Worm (Caenorhabditis elegans) whole organism, L1 larva: ENCODE results near the gene dyn-1.

Source experiments
- C34B4.2 ChIP-seq: sonication (generic microtip); optimal IDR thresholded peaks from 2 replicates; lab custom pipeline; 2017; ENCODE audit warnings: mild to moderate bottlenecking, missing genetic modification characterization, missing compliant biosample characterization
- F16B12.6 ChIP-seq: fragments of 150-350 bp; optimal IDR thresholded peaks from 2 replicates; lab custom pipeline; 2014; ENCODE audit warnings: missing biosample characterization, missing genetic modification characterization
- Y116A8C.19 ChIP-seq: sonication (generic microtip); optimal IDR thresholded peaks from 2 replicates; lab custom pipeline; 2016; ENCODE audit warnings: missing compliant biosample characterization, missing genetic modification characterization, borderline replicate concordance
- aha-1 ChIP-seq: fragments of 150-350 bp; optimal IDR thresholded peaks from 2 replicates; lab custom pipeline; 2014; ENCODE audit warnings: missing biosample characterization, missing genetic modification characterization
- alr-1 ChIP-seq: fragments of 200-800 bp; sonication (Bioruptor generic); optimal IDR thresholded peaks from 2 replicates; lab custom pipeline; 2018; ENCODE audit warnings: borderline replicate concordance, mild to moderate bottlenecking, missing genetic modification characterization, missing compliant biosample characterization
- ama-1 ChIP-seq: fragments of 150-350 bp; optimal IDR thresholded peaks from 2 replicates; lab custom pipeline; 2014
- blmp-1 ChIP-seq: fragments of 150-350 bp; optimal IDR thresholded peaks from 2 replicates; lab custom pipeline; 2014; ENCODE audit warnings: missing biosample characterization, missing genetic modification characterization
- ceh-63 ChIP-seq: fragments of 200-800 bp; sonication (Bioruptor generic); optimal IDR thresholded peaks from 2 replicates; lab custom pipeline; 2018; ENCODE audit warnings: mild to moderate bottlenecking, missing genetic modification characterization, missing compliant biosample characterization
- ceh-88 ChIP-seq: fragments of 200-800 bp; sonication (Bioruptor generic); IDR thresholded peaks from 2 replicates; pipeline ENCODE4 v1.3.6; 2022; ENCODE audit warnings: missing genetic modification characterization, missing compliant biosample characterization
- ces-1 ChIP-seq: fragments of 150-350 bp; optimal IDR thresholded peaks from 2 replicates; lab custom pipeline; 2014; ENCODE audit warnings: missing biosample characterization, missing genetic modification reagents, missing genetic modification characterization
- dsc-1 ChIP-seq: sonication (generic microtip); optimal IDR thresholded peaks from 2 replicates; lab custom pipeline; 2016; ENCODE audit warnings: mild to moderate bottlenecking, missing genetic modification characterization, missing compliant biosample characterization
- egl-13 ChIP-seq: sonication (generic microtip); optimal IDR thresholded peaks from 2 replicates; lab custom pipeline; 2016; ENCODE audit warnings: missing genotype, missing genetic modification reagents, missing genetic modification characterization, missing compliant biosample characterization
- egl-27 ChIP-seq, 2 experiments: fragments of 150-350 bp in 1 of 2; sonication (generic microtip); optimal IDR thresholded peaks; 3 replicates each; lab custom pipeline; 2017 to 2018; ENCODE audit warnings: missing biosample characterization in 2 of 2, missing genetic modification characterization in 2 of 2, missing genetic modification reagents in 2 of 2
- elt-2 ChIP-seq: sonication (generic microtip); optimal IDR thresholded peaks from 2 replicates; lab custom pipeline; 2016; ENCODE audit warnings: missing genetic modification characterization, mild to moderate bottlenecking, inconsistent platforms, missing compliant biosample characterization, missing genetic modification reagents
- fkh-10 ChIP-seq: sonication (generic microtip); optimal IDR thresholded peaks from 2 replicates; lab custom pipeline; 2017; ENCODE audit warnings: missing biosample characterization, missing genetic modification reagents, missing genetic modification characterization
- fkh-8 ChIP-seq: sonication (generic microtip); optimal IDR thresholded peaks from 2 replicates; lab custom pipeline; 2016; ENCODE audit warnings: mild to moderate bottlenecking, missing genetic modification characterization, missing compliant biosample characterization
- grh-1 ChIP-seq: fragments of 200-800 bp; sonication (Bioruptor generic); IDR thresholded peaks from 2 replicates; pipeline ENCODE4 v1.3.6; 2022; ENCODE audit warnings: missing genetic modification reagents, missing genetic modification characterization, missing compliant biosample characterization
- irx-1 ChIP-seq: sonication (generic microtip); optimal IDR thresholded peaks from 2 replicates; lab custom pipeline; 2016; ENCODE audit warnings: missing genetic modification characterization, missing compliant biosample characterization
- lin-13 ChIP-seq: fragments of 150-350 bp; optimal IDR thresholded peaks from 2 replicates; lab custom pipeline; 2014; ENCODE audit warnings: missing biosample characterization, missing genetic modification reagents, missing genetic modification characterization
- lin-14 ChIP-seq: fragments of 200-800 bp; sonication (Bioruptor generic); optimal IDR thresholded peaks from 2 replicates; lab custom pipeline; 2018; ENCODE audit warnings: mild to moderate bottlenecking, missing genetic modification characterization, moderate library complexity, missing compliant biosample characterization
- lin-15B ChIP-seq: fragments of 150-350 bp; sonication (generic microtip); optimal IDR thresholded peaks from 3 replicates; lab custom pipeline; 2014; ENCODE audit warnings: missing biosample characterization, missing genetic modification characterization
- lin-35 ChIP-seq, 2 experiments: fragments of 150-350 bp; optimal IDR thresholded peaks; 2 replicates each; lab custom pipeline; 2014; ENCODE audit warnings: missing biosample characterization in 2 of 2, missing genetic modification characterization in 2 of 2, missing genetic modification reagents in 2 of 2
- lin-39 ChIP-seq: fragments of 150-350 bp; optimal IDR thresholded peaks from 2 replicates; lab custom pipeline; 2014; ENCODE audit warnings: missing biosample characterization, missing genetic modification reagents, missing genetic modification characterization
- lir-3 ChIP-seq: sonication (generic microtip); optimal IDR thresholded peaks from 2 replicates; lab custom pipeline; 2016; ENCODE audit warnings: mild to moderate bottlenecking, missing genetic modification characterization, moderate library complexity, missing compliant biosample characterization; ENCODE audit not compliant: poor library complexity
- lsy-2 ChIP-seq, 2 experiments: fragments of 150-350 bp; optimal IDR thresholded peaks; 2 replicates each; lab custom pipeline; 2014; ENCODE audit warnings: missing biosample characterization in 2 of 2, missing genetic modification characterization in 2 of 2
- mab-9 ChIP-seq: fragments of 200-800 bp; sonication (Bioruptor generic); IDR thresholded peaks from 2 replicates; pipeline ENCODE4 v1.3.6; 2022; ENCODE audit warnings: missing genetic modification reagents, missing genetic modification characterization, missing compliant biosample characterization
- mdl-1 ChIP-seq, 2 experiments: fragments of 150-350 bp; optimal IDR thresholded peaks; 2 replicates each; lab custom pipeline; 2014 to 2017; ENCODE audit warnings: missing biosample characterization in 2 of 2, missing genetic modification characterization in 2 of 2, inconsistent platforms in 1 of 2
- mep-1 ChIP-seq: fragments of 150-350 bp; optimal IDR thresholded peaks from 2 replicates; lab custom pipeline; 2014; ENCODE audit warnings: missing biosample characterization, missing genetic modification characterization
- nhr-12 ChIP-seq: sonication (generic microtip); optimal IDR thresholded peaks from 2 replicates; lab custom pipeline; 2017; ENCODE audit warnings: missing biosample characterization, missing genetic modification characterization
- nhr-19 ChIP-seq: fragments of 200-800 bp; sonication (Bioruptor generic); conservative IDR thresholded peaks from 2 replicates; pipeline ENCODE4 v1.3.6; 2022; ENCODE audit warnings: missing genetic modification characterization, missing compliant biosample characterization
- nhr-20 ChIP-seq: sonication (generic microtip); optimal IDR thresholded peaks from 2 replicates; lab custom pipeline; 2016; ENCODE audit warnings: mild to moderate bottlenecking, missing genetic modification characterization, missing compliant biosample characterization
- nhr-28 ChIP-seq: fragments of 150-350 bp; optimal IDR thresholded peaks from 2 replicates; lab custom pipeline; 2014; ENCODE audit warnings: missing biosample characterization, missing genetic modification characterization
- nhr-76 ChIP-seq: sonication (generic microtip); optimal IDR thresholded peaks from 2 replicates; lab custom pipeline; 2017; ENCODE audit warnings: missing biosample characterization, missing genetic modification characterization
- nhr-77 ChIP-seq: fragments of 150-350 bp; optimal IDR thresholded peaks from 2 replicates; lab custom pipeline; 2014; ENCODE audit warnings: missing biosample characterization, missing genetic modification characterization
- pag-3 ChIP-seq: sonication (generic microtip); optimal IDR thresholded peaks from 2 replicates; lab custom pipeline; 2017; ENCODE audit warnings: missing genetic modification characterization, mild to moderate bottlenecking, missing compliant biosample characterization, antibody characterized with exemption, borderline replicate concordance; ENCODE audit not compliant: insufficient read depth
- pqm-1 ChIP-seq: sonication (generic microtip); optimal IDR thresholded peaks from 3 replicates; lab custom pipeline; 2017; ENCODE audit warnings: missing biosample characterization, missing genetic modification characterization
- skn-1 ChIP-seq: fragments of 150-350 bp; optimal IDR thresholded peaks from 2 replicates; lab custom pipeline; 2014; ENCODE audit warnings: missing biosample characterization, missing genetic modification characterization
- snu-23 ChIP-seq: sonication (generic microtip); optimal IDR thresholded peaks from 2 replicates; lab custom pipeline; 2016; ENCODE audit warnings: missing genetic modification characterization, missing compliant biosample characterization
- sptf-1 ChIP-seq: fragments of 150-350 bp; optimal IDR thresholded peaks from 2 replicates; lab custom pipeline; 2014; ENCODE audit warnings: missing biosample characterization, missing genetic modification characterization
- sup-37 ChIP-seq: fragments of 200-800 bp; sonication (Bioruptor generic); optimal IDR thresholded peaks from 2 replicates; lab custom pipeline; 2018; ENCODE audit warnings: mild to moderate bottlenecking, missing genetic modification characterization, missing compliant biosample characterization
- swsn-7 ChIP-seq: sonication (generic microtip); optimal IDR thresholded peaks from 2 replicates; lab custom pipeline; 2016; ENCODE audit warnings: missing genetic modification characterization, missing compliant biosample characterization
- unc-130 ChIP-seq: fragments of 150-350 bp; optimal IDR thresholded peaks from 2 replicates; lab custom pipeline; 2017; ENCODE audit warnings: missing biosample characterization, missing genetic modification characterization, inconsistent platforms
- unc-30 ChIP-seq: sonication (generic microtip); optimal IDR thresholded peaks from 2 replicates; lab custom pipeline; 2017; ENCODE audit warnings: missing biosample characterization, missing genetic modification characterization
- unc-62 ChIP-seq: fragments of 150-350 bp; optimal IDR thresholded peaks from 2 replicates; lab custom pipeline; 2014; ENCODE audit warnings: missing biosample characterization, missing genetic modification reagents, missing genetic modification characterization
- unc-98 ChIP-seq: fragments of 200-800 bp; sonication (Bioruptor generic); IDR thresholded peaks from 2 replicates; pipeline ENCODE4 v1.3.6; 2022; ENCODE audit warnings: missing genetic modification characterization, missing compliant biosample characterization
- vab-15 ChIP-seq: sonication (generic microtip); optimal IDR thresholded peaks from 2 replicates; lab custom pipeline; 2017; ENCODE audit warnings: missing genotype, mild to moderate bottlenecking, missing genetic modification characterization, missing compliant biosample characterization
- xbp-1 ChIP-seq: sonication (generic microtip); optimal IDR thresholded peaks from 2 replicates; lab custom pipeline; 2016; ENCODE audit warnings: missing genetic modification characterization, missing compliant biosample characterization
- zag-1 ChIP-seq: fragments of 150-350 bp; optimal IDR thresholded peaks from 2 replicates; lab custom pipeline; 2014; ENCODE audit warnings: missing biosample characterization, missing genetic modification characterization
- zip-4 ChIP-seq: fragments of 200-800 bp; sonication (Bioruptor generic); optimal IDR thresholded peaks from 2 replicates; lab custom pipeline; 2018; ENCODE audit warnings: mild to moderate bottlenecking, missing genetic modification characterization, moderate library complexity, missing compliant biosample characterization
- ztf-11 ChIP-seq, 2 experiments: sonication (generic microtip); optimal IDR thresholded peaks; 2 replicates each; lab custom pipeline; 2016 to 2017; ENCODE audit warnings: missing genetic modification characterization in 2 of 2, missing biosample characterization in 1 of 2, missing compliant biosample characterization in 1 of 2
- ztf-4 ChIP-seq: fragments of 150-350 bp; optimal IDR thresholded peaks from 2 replicates; lab custom pipeline; 2014; ENCODE audit warnings: missing biosample characterization, missing genetic modification characterization

The dyn-1 gene

DNA sequence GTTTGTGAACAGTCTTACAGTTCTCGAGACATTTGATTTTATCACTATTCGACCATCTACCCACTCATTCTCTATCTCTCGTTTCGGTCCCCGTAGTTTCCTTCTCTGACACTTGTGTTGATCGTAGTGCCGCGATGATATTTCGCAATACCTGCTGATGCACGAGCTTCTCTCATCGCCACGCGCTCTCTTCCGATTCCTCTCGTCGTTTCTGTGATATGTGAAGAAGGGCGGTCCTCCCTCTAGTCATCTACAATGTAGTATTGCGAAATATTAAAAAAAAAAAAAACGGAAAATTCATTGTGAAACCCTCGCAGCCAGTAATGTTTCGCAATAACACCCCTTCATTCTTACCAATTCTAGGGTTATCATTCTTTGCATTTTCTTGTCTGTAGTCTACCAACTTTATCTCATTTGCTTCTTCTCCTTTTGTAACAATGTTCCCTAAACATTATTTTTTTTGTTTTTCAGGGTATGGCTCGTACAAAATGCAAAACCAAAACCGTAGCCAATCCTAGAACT lies 38.9 kb downstream of the dyn-1 start, which contains the start of gene nipi-3 (continued):
- TF ChIP-seq dsc-1 (tag; lab: Kevin White, UChicago): peak; percentile 68
- no peak for TF ChIP-seq aha-1
- no peak for TF ChIP-seq sptf-1 (tag; lab: Kevin White, UChicago)
- peak; percentile 4 for TF ChIP-seq unc-30 (tag; lab: Kevin White, UChicago)
- peak; percentile 76 for TF ChIP-seq sup-37 (GFP tag; lab: Kevin White, UChicago)
- peak; percentile 84 for TF ChIP-seq nhr-28
- TF ChIP-seq lin-35 (GFP tag; optimal IDR thresholded peaks at IDR 0.05; lab: Kevin White, UChicago): peak; percentile 71 to 85
- TF ChIP-seq blmp-1 (tag; lab: Kevin White, UChicago): peak; percentile 43
- peak; percentile 87 for TF ChIP-seq elt-2 (tag; lab: Kevin White, UChicago)
- TF ChIP-seq nhr-19 (GFP tag; lab: Robert Waterston, UW): peak; percentile 85
- TF ChIP-seq nhr-76 (tag; lab: Kevin White, UChicago): no peak
- TF ChIP-seq egl-13 (tag; lab: Kevin White, UChicago): peak; percentile 80
- peak; percentile 86 for TF ChIP-seq lin-13
- TF ChIP-seq ces-1: no peak
- TF ChIP-seq lin-14: peak; percentile 98
- peak; percentile 80 for TF ChIP-seq ztf-4 (tag; lab: Kevin White, UChicago)
- peak; percentile 73 for TF ChIP-seq irx-1 (tag; lab: Kevin White, UChicago)
- TF ChIP-seq ama-1 (lab: Kevin White, UChicago): no peak
- peak; percentile 84 for TF ChIP-seq nhr-12
- peak; percentile 30 for TF ChIP-seq pqm-1 (tag; lab: Kevin White, UChicago)
- peak; percentile 52; the same call in 1 of the 2 replicates for TF ChIP-seq mab-9 (GFP tag; lab: Robert Waterston, UW)
- peak; percentile 80 for TF ChIP-seq fkh-10 (GFP tag; lab: Kevin White, UChicago)
- no peak for TF ChIP-seq Y116A8C.19
- peak; percentile 63 for TF ChIP-seq lir-3 (tag; lab: Kevin White, UChicago)
- TF ChIP-seq zip-4 (GFP tag; lab: Kevin White, UChicago): peak; percentile 100
- peak; percentile 39 for TF ChIP-seq grh-1 (GFP tag; lab: Robert Waterston, UW)
- no peak for TF ChIP-seq ztf-11 (tag; optimal IDR thresholded peaks at IDR 0.05; lab: Kevin White, UChicago)
- no peak; the same call in 1 of the 2 replicates for TF ChIP-seq ceh-88
- no peak for TF ChIP-seq vab-15 (tag; lab: Kevin White, UChicago)
- TF ChIP-seq zag-1 (tag; lab: Kevin White, UChicago): no peak
- peak; percentile 22 for TF ChIP-seq F16B12.6 (tag; lab: Kevin White, UChicago)
- peak; percentile 83 for TF ChIP-seq xbp-1 (tag; lab: Kevin White, UChicago)
- TF ChIP-seq lin-15B: peak; percentile 56
- no peak for TF ChIP-seq unc-62
- TF ChIP-seq egl-27 (tag; optimal IDR thresholded peaks at IDR 0.05; lab: Kevin White, UChicago): peak; percentile 82 to 85
- peak; percentile 92 for TF ChIP-seq unc-130
- TF ChIP-seq fkh-8 (tag; lab: Kevin White, UChicago): peak; percentile 89
- peak; percentile 99 for TF ChIP-seq nhr-20
- no peak for TF ChIP-seq C34B4.2 (tag; lab: Kevin White, UChicago)
- peak; percentile 19 for TF ChIP-seq lin-39
- peak; percentile 93 for TF ChIP-seq swsn-7 (tag; lab: Kevin White, UChicago)
- TF ChIP-seq, all 84 proteins: peak for 61

DNA sequence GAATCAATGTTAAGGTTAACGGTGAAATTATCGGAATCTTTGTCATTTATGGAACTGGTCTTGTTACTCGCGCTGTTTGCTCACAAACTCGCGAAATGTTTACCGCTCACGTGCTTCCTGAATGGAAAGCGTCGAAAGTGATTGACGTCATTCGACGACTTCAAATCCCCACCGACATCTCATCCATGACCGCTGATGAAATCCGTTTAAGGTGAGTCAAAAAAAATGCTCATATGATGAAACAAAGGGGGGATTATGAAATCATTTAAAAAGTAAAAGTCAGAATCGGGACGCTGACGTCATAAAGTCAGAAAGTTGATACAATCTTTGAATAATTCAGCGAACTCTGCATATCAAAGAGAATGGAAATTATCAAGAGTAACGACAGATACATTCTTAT lies 39.9 kb downstream of the dyn-1 start:
- TF ChIP-seq egl-13 (tag; lab: Kevin White, UChicago): peak; percentile 11
- no peak for TF ChIP-seq swsn-7 (tag; lab: Kevin White, UChicago)
- no peak for TF ChIP-seq fkh-10 (GFP tag; lab: Kevin White, UChicago)
- no peak for TF ChIP-seq pag-3 (tag; lab: Kevin White, UChicago)
- TF ChIP-seq lin-14: peak; percentile 54
- no peak for TF ChIP-seq unc-98 (GFP tag; lab: Robert Waterston, UW)
- no peak for TF ChIP-seq lin-35 (GFP tag; optimal IDR thresholded peaks at IDR 0.05; lab: Kevin White, UChicago)
- no peak for TF ChIP-seq nhr-77 (tag; lab: Kevin White, UChicago)
- no peak for TF ChIP-seq egl-27 (tag; optimal IDR thresholded peaks at IDR 0.05; lab: Kevin White, UChicago)
- peak in 1 of 2 experiments; percentile 45 for TF ChIP-seq mdl-1 (tag; optimal IDR thresholded peaks at IDR 0.05; lab: Kevin White, UChicago)
- no peak for TF ChIP-seq elt-2 (tag; lab: Kevin White, UChicago)
- TF ChIP-seq nhr-19 (GFP tag; lab: Robert Waterston, UW): no peak
- no peak for TF ChIP-seq alr-1
- TF ChIP-seq snu-23 (GFP tag; lab: Kevin White, UChicago): no peak
- TF ChIP-seq blmp-1 (tag; lab: Kevin White, UChicago): no peak
- TF ChIP-seq skn-1 (tag; lab: Kevin White, UChicago): peak; percentile 62
- no peak for TF ChIP-seq unc-30 (tag; lab: Kevin White, UChicago)
- peak; percentile 68 for TF ChIP-seq dsc-1 (tag; lab: Kevin White, UChicago)
- peak in 1 of 2 experiments; percentile 33 for TF ChIP-seq lsy-2 (tag; optimal IDR thresholded peaks at IDR 0.05; lab: Kevin White, UChicago)
- no peak for TF ChIP-seq nhr-12
- TF ChIP-seq mep-1 (tag; lab: Kevin White, UChicago): no peak
- TF ChIP-seq ceh-63 (GFP tag; lab: Kevin White, UChicago): no peak
